Fruit fly (Drosophila melanogaster) whole organism, embryonic: ENCODE results near the gene cac.

Experiments used
- Ada2b ChIP-seq: fragments of 200-800 bp; sonication (Bioruptor generic); IDR thresholded peaks from 2 replicates; pipeline ENCODE4 v1.3.6; 2022; ENCODE audit warnings: missing biosample characterization, missing genetic modification characterization
- CG10274 ChIP-seq: fragments of 200-800 bp; sonication (Bioruptor generic); optimal IDR thresholded peaks from 3 replicates; lab custom pipeline; 2017; ENCODE audit warnings: missing biosample characterization, mild to moderate bottlenecking, missing genetic modification characterization
- CG10366 ChIP-seq: fragments of 200-800 bp; sonication (Bioruptor generic); IDR thresholded peaks from 2 replicates; pipeline ENCODE4 v1.3.6; 2022; ENCODE audit warnings: missing biosample characterization, missing genetic modification characterization
- CG10959 ChIP-seq: fragments of 200-800 bp; sonication (Bioruptor generic); IDR thresholded peaks from 2 replicates; pipeline ENCODE4 v1.3.6; 2022; ENCODE audit warnings: missing biosample characterization, missing genetic modification characterization
- CG12744 ChIP-seq: fragments of 200-800 bp; sonication (Bioruptor generic); optimal IDR thresholded peaks from 2 replicates; lab custom pipeline; 2016; ENCODE audit warnings: missing biosample characterization, missing genetic modification characterization
- CG12942 ChIP-seq: fragments of 200-800 bp; sonication (Bioruptor generic); optimal IDR thresholded peaks from 3 replicates; lab custom pipeline; 2016; ENCODE audit warnings: missing biosample characterization, missing genetic modification characterization
- CG13123 ChIP-seq: fragments of 200-800 bp; sonication (Bioruptor generic); optimal IDR thresholded peaks from 2 replicates; lab custom pipeline; 2016; ENCODE audit warnings: missing biosample characterization, missing genetic modification characterization
- CG14860 ChIP-seq: fragments of 200-800 bp; sonication (Bioruptor generic); IDR thresholded peaks from 3 replicates; pipeline ENCODE4 v1.3.6; 2022; ENCODE audit warnings: missing biosample characterization, missing genetic modification characterization; ENCODE audit not compliant: partially characterized antibody
- CG18599 ChIP-seq: fragments of 200-800 bp; sonication (Bioruptor generic); optimal IDR thresholded peaks from 3 replicates; lab custom pipeline; 2017; ENCODE audit warnings: missing biosample characterization, missing genetic modification characterization, mild to moderate bottlenecking, moderate library complexity, missing genetic modification reagents
- CG32532 ChIP-seq: fragments of 200-800 bp; sonication (Bioruptor generic); IDR thresholded peaks from 2 replicates; pipeline ENCODE4 v1.3.6; 2022; ENCODE audit warnings: missing biosample characterization, missing genetic modification characterization
- CG32772 ChIP-seq: fragments of 200-800 bp; sonication (Bioruptor generic); IDR thresholded peaks from 2 replicates; pipeline ENCODE4 v1.3.6; 2022; ENCODE audit warnings: missing biosample characterization, missing genetic modification characterization
- CG3847 ChIP-seq: fragments of 200-800 bp; sonication (Bioruptor generic); IDR thresholded peaks from 2 replicates; pipeline ENCODE4 v1.3.6; 2022; ENCODE audit warnings: missing biosample characterization, missing genetic modification characterization
- CG4328 ChIP-seq: fragments of 200-800 bp; sonication (Bioruptor generic); optimal IDR thresholded peaks from 3 replicates; lab custom pipeline; 2017; ENCODE audit warnings: missing biosample characterization, missing genetic modification reagents, missing genetic modification characterization
- CG43689 ChIP-seq: fragments of 200-800 bp; sonication (Bioruptor generic); IDR thresholded peaks from 2 replicates; pipeline ENCODE4 v1.3.6; 2022; ENCODE audit warnings: missing biosample characterization, missing genetic modification characterization
- CG4404 ChIP-seq: fragments of 200-800 bp; sonication (Bioruptor generic); IDR thresholded peaks from 2 replicates; pipeline ENCODE4 v1.3.6; 2022; ENCODE audit warnings: missing biosample characterization, missing genetic modification characterization
- CG4617 ChIP-seq: fragments of 200-800 bp; sonication (Bioruptor generic); optimal IDR thresholded peaks from 3 replicates; lab custom pipeline; 2016; ENCODE audit warnings: missing biosample characterization, missing genetic modification characterization, borderline replicate concordance
- CG5180 ChIP-seq: fragments of 200-800 bp; sonication (Bioruptor generic); optimal IDR thresholded peaks from 3 replicates; lab custom pipeline; 2017; ENCODE audit warnings: missing biosample characterization, missing genetic modification characterization, mild to moderate bottlenecking, moderate library complexity, missing genetic modification reagents
- CG6272 ChIP-seq: fragments of 200-800 bp; sonication (Bioruptor generic); IDR thresholded peaks from 2 replicates; pipeline ENCODE4 v1.3.6; 2022; ENCODE audit warnings: missing biosample characterization, missing genetic modification characterization
- CG7987 ChIP-seq: fragments of 200-800 bp; sonication (Bioruptor generic); optimal IDR thresholded peaks from 2 replicates; lab custom pipeline; 2018; ENCODE audit warnings: missing biosample characterization, mild to moderate bottlenecking, missing genetic modification characterization, moderate library complexity
- CG8290 ChIP-seq, 3 experiments: fragments of 200-800 bp; sonication (Bioruptor generic); optimal IDR thresholded peaks; 2 replicates each; lab custom pipeline; 2016 to 2019; ENCODE audit warnings: missing biosample characterization in 3 of 3, missing genetic modification characterization in 3 of 3, mild to moderate bottlenecking in 2 of 3, moderate library complexity in 1 of 3
- CG9215 ChIP-seq: fragments of 200-800 bp; sonication (Bioruptor generic); IDR thresholded peaks from 2 replicates; pipeline ENCODE4 v1.3.6; 2022; ENCODE audit warnings: missing biosample characterization, missing genetic modification characterization
- CG9437 ChIP-seq: fragments of 200-800 bp; sonication (Bioruptor generic); optimal IDR thresholded peaks from 2 replicates; lab custom pipeline; 2018; ENCODE audit warnings: missing biosample characterization, mild to moderate bottlenecking, missing genetic modification characterization
- Doc2 ChIP-seq: fragments of 200-800 bp; sonication (Bioruptor generic); IDR thresholded peaks from 2 replicates; pipeline ENCODE4 v1.3.6; 2022; ENCODE audit warnings: missing biosample characterization, missing genetic modification characterization
- HmgZ ChIP-seq: fragments of 200-800 bp; sonication (Bioruptor generic); optimal IDR thresholded peaks from 2 replicates; lab custom pipeline; 2018; ENCODE audit warnings: missing biosample characterization, mild to moderate bottlenecking, missing genetic modification characterization
- Lpt ChIP-seq: fragments of >200 bp; optimal IDR thresholded peaks from 2 replicates; lab custom pipeline; 2018; ENCODE audit warnings: missing biosample characterization, missing genetic modification characterization
- MBD-R2 ChIP-seq: fragments of 200-800 bp; sonication (Bioruptor generic); IDR thresholded peaks from 2 replicates; pipeline ENCODE4 v1.3.6; 2022; ENCODE audit warnings: missing biosample characterization, missing genetic modification characterization
- Meics ChIP-seq: fragments of 200-800 bp; sonication (Bioruptor generic); optimal IDR thresholded peaks from 2 replicates; lab custom pipeline; 2017; ENCODE audit warnings: missing biosample characterization, mild to moderate bottlenecking, missing genetic modification characterization
- NC2β ChIP-seq: fragments of 200-800 bp; sonication (Bioruptor generic); optimal IDR thresholded peaks from 2 replicates; lab custom pipeline; 2016; ENCODE audit warnings: missing biosample characterization, missing genetic modification characterization
- Oli ChIP-seq: fragments of 200-800 bp; sonication (Bioruptor generic); optimal IDR thresholded peaks from 2 replicates; lab custom pipeline; 2018; ENCODE audit warnings: missing biosample characterization, mild to moderate bottlenecking, missing genetic modification characterization, moderate library complexity
- Side ChIP-seq: fragments of 200-800 bp; sonication (Bioruptor generic); optimal IDR thresholded peaks from 2 replicates; lab custom pipeline; 2016; ENCODE audit warnings: missing biosample characterization, missing genetic modification characterization
- bigmax ChIP-seq: fragments of 200-800 bp; sonication (Bioruptor generic); optimal IDR thresholded peaks from 2 replicates; lab custom pipeline; 2018; ENCODE audit warnings: missing biosample characterization, mild to moderate bottlenecking, missing genetic modification characterization
- btn ChIP-seq: fragments of 200-800 bp; sonication (Bioruptor generic); optimal IDR thresholded peaks from 2 replicates; lab custom pipeline; 2016; ENCODE audit warnings: missing biosample characterization, missing genetic modification characterization
- chinmo ChIP-seq: fragments of 200-800 bp; sonication (Bioruptor generic); IDR thresholded peaks from 4 replicates; pipeline ENCODE4 v1.3.6; 2022; ENCODE audit warnings: missing biosample characterization, missing genetic modification characterization; ENCODE audit not compliant: partially characterized antibody
- croc ChIP-seq: fragments of 200-800 bp; sonication (Bioruptor generic); conservative IDR thresholded peaks from 3 replicates; pipeline ENCODE4 v1.3.6; 2022; ENCODE audit warnings: missing biosample characterization, missing genetic modification characterization
- dati ChIP-seq: fragments of 200-800 bp; sonication (Bioruptor generic); IDR thresholded peaks from 2 replicates; pipeline ENCODE4 v1.3.6; 2022; ENCODE audit warnings: missing biosample characterization, missing genetic modification characterization
- gro ChIP-seq: fragments of 200-800 bp; sonication (Bioruptor generic); optimal IDR thresholded peaks from 2 replicates; lab custom pipeline; 2016; ENCODE audit warnings: missing biosample characterization, missing genetic modification characterization
- gt ChIP-seq: fragments of 200-800 bp; sonication (Bioruptor generic); IDR thresholded peaks from 2 replicates; pipeline ENCODE4 v1.3.6; 2022; ENCODE audit warnings: missing biosample characterization, missing genetic modification characterization
- h ChIP-seq: fragments of >200 bp; optimal IDR thresholded peaks from 2 replicates; lab custom pipeline; 2017
- hkb ChIP-seq, 2 experiments: fragments of 200-800 bp in 1 of 2; fragments of >200 bp in 1 of 2; sonication (Bioruptor generic) in 1 of 2; IDR thresholded peaks in 1 of 2; optimal IDR thresholded peaks in 1 of 2; 2 replicates each; pipeline versions ENCODE4 v1.3.6 to Lab custom; 2017 to 2022; ENCODE audit warnings: missing biosample characterization in 1 of 2, missing genetic modification characterization in 1 of 2
- jing ChIP-seq: fragments of 200-800 bp; sonication (Bioruptor generic); optimal IDR thresholded peaks from 2 replicates; lab custom pipeline; 2018; ENCODE audit warnings: missing biosample characterization, mild to moderate bottlenecking, missing genetic modification characterization
- lola ChIP-seq, 3 experiments: fragments of >200 bp in 2 of 3; fragments of 200-800 bp in 1 of 3; sonication (Bioruptor generic) in 1 of 3; optimal IDR thresholded peaks; 2 replicates each; lab custom pipeline; 2017 to 2019; ENCODE audit warnings: missing biosample characterization in 3 of 3, missing genetic modification characterization in 3 of 3, mild to moderate bottlenecking in 1 of 3, moderate library complexity in 1 of 3
- lov ChIP-seq, 2 experiments: fragments of 200-800 bp in 1 of 2; fragments of >200 bp in 1 of 2; sonication (Bioruptor generic) in 1 of 2; IDR thresholded peaks in 1 of 2; optimal IDR thresholded peaks in 1 of 2; 2 replicates in 1 of 2; 3 replicates in 1 of 2; pipeline versions ENCODE4 v1.3.6 to Lab custom; 2017 to 2022; ENCODE audit warnings: missing biosample characterization in 1 of 2, missing genetic modification characterization in 1 of 2
- nmo ChIP-seq: fragments of 200-800 bp; sonication (Bioruptor generic); optimal IDR thresholded peaks from 2 replicates; lab custom pipeline; 2018; ENCODE audit warnings: missing biosample characterization, mild to moderate bottlenecking, missing genetic modification characterization, moderate library complexity
- peb ChIP-seq: fragments of 200-800 bp; sonication (Bioruptor generic); IDR thresholded peaks from 2 replicates; pipeline ENCODE4 v1.3.6; 2022; ENCODE audit warnings: missing biosample characterization, missing genetic modification characterization
- run ChIP-seq: fragments of 200-800 bp; sonication (Bioruptor generic); optimal IDR thresholded peaks from 3 replicates; lab custom pipeline; 2018; ENCODE audit warnings: missing biosample characterization, mild to moderate bottlenecking, missing genetic modification characterization
- sd ChIP-seq: fragments of 200-800 bp; sonication (Bioruptor generic); optimal IDR thresholded peaks from 3 replicates; lab custom pipeline; 2018; ENCODE audit warnings: missing biosample characterization, mild to moderate bottlenecking, missing genetic modification characterization, moderate library complexity
- sim ChIP-seq: fragments of 200-800 bp; sonication (Bioruptor generic); IDR thresholded peaks from 2 replicates; pipeline ENCODE4 v1.3.6; 2022; ENCODE audit warnings: missing biosample characterization, missing genetic modification characterization
- sob ChIP-seq: fragments of 200-800 bp; sonication (Bioruptor generic); IDR thresholded peaks from 2 replicates; pipeline ENCODE4 v1.3.6; 2022; ENCODE audit warnings: missing biosample characterization, missing genetic modification characterization
- zen2 ChIP-seq: fragments of 200-800 bp; sonication (Bioruptor generic); IDR thresholded peaks from 3 replicates; pipeline ENCODE4 v1.3.6; 2022; ENCODE audit warnings: missing biosample characterization, missing genetic modification characterization; ENCODE audit not compliant: partially characterized antibody

Gene cac

dm6 chrX:12028825-12029514 is 44.1 kb upstream of the cac start, which contains the start of gene Usp7 (continued):
- TF ChIP-seq CG32772 (GFP tag; lab: Robert Waterston, UW) (no peak), Oli (tag; lab: Kevin White, UChicago) (no peak), CG5180 (no peak), sob (peak; percentile 50), CG43689 (no peak), nmo (GFP tag; lab: Kevin White, UChicago) (peak; percentile 61), CG9215 (GFP tag; lab: Robert Waterston, UW) (no peak), CG18599 (GFP tag; lab: Kevin White, UChicago) (no peak), CG6272 (GFP tag; lab: Robert Waterston, UW) (peak; percentile 43; the same call in 1 of the 2 replicates), CG8290 (GFP tag; optimal IDR thresholded peaks at IDR 0.05; lab: Kevin White, UChicago) (peak; percentile 83), CG8290 (tag; optimal IDR thresholded peaks at IDR 0.05; lab: Kevin White, UChicago) (no peak), Doc2 (no peak), lola (GFP tag; optimal IDR thresholded peaks at IDR 0.05; lab: Kevin White, UChicago) (no peak), dati (GFP tag; lab: Robert Waterston, UW) (no peak), CG13123 (no peak), CG7987 (GFP tag; lab: Kevin White, UChicago) (no peak), CG10959 (GFP tag; lab: Robert Waterston, UW) (no peak), sim (no peak), CG4328 (GFP tag; lab: Kevin White, UChicago) (no peak), sd (no peak), NC2β (no peak), CG14860 (GFP tag; lab: Robert Waterston, UW) (peak; percentile 91), zen2 (GFP tag; lab: Robert Waterston, UW) (peak; percentile 81), CG12942 (no peak), Lpt (no peak), HmgZ (tag; lab: Kevin White, UChicago) (peak; percentile 14), CG4404 (no peak), peb (GFP tag; lab: Robert Waterston, UW) (no peak), hkb (optimal IDR thresholded peaks at IDR 0.05; lab: Kevin White, UChicago) (no peak), hkb (GFP tag; IDR thresholded peaks at IDR 0.05; lab: Robert Waterston, UW) (0 out of 2 replicates have a peak, but pooled peaks have one; percentile 13), bigmax (GFP tag; lab: Kevin White, UChicago) (no peak), Ada2b (GFP tag; lab: Robert Waterston, UW) (no peak), Side (GFP tag; lab: Kevin White, UChicago) (no peak), CG4617 (GFP tag; lab: Kevin White, UChicago) (peak; percentile 26), btn (GFP tag; lab: Kevin White, UChicago) (no peak), h (lab: Kevin White, UChicago) (no peak), lov (optimal IDR thresholded peaks at IDR 0.05; lab: Kevin White, UChicago) (no peak), lov (GFP tag; IDR thresholded peaks at IDR 0.05; lab: Robert Waterston, UW) (no peak), CG9437 (peak; percentile 30), gt (GFP tag; lab: Robert Waterston, UW) (no peak), gro (GFP tag; lab: Kevin White, UChicago) (no peak), croc (GFP tag; lab: Robert Waterston, UW) (no peak), CG12744 (GFP tag; lab: Kevin White, UChicago) (no peak), CG3847 (peak; percentile 47; the same call in 1 of the 2 replicates), run (no peak), CG10366 (GFP tag; lab: Robert Waterston, UW) (no peak), chinmo (GFP tag; lab: Robert Waterston, UW) (peak; percentile 97), CG32532 (GFP tag; lab: Robert Waterston, UW) (peak; percentile 55; the same call in 1 of the 2 replicates), Meics (GFP tag; lab: Kevin White, UChicago) (no peak), CG10274 (GFP tag; lab: Kevin White, UChicago) (no peak), jing (GFP tag; lab: Kevin White, UChicago) (no peak), MBD-R2 (GFP tag; lab: Robert Waterston, UW) (peak; percentile 61)
